Worm (Caenorhabditis elegans) whole organism, L2 larva: Measurements from ENCODE around the gene clx-1.

ENCODE experiments used
- nhr-25 ChIP-seq: fragments of 150-350 bp; sonication (generic microtip); optimal IDR thresholded peaks from 3 replicates; lab custom pipeline; 2014; ENCODE audit warnings: missing biosample characterization, missing genetic modification characterization
- nhr-6 ChIP-seq: fragments of 150-350 bp; optimal IDR thresholded peaks from 2 replicates; lab custom pipeline; 2014; ENCODE audit warnings: missing biosample characterization, missing genetic modification characterization
- snpc-4 ChIP-seq: fragments of 150-350 bp; optimal IDR thresholded peaks from 2 replicates; lab custom pipeline; 2014; ENCODE audit warnings: missing biosample characterization, missing genetic modification characterization
- unc-39 ChIP-seq: fragments of 150-350 bp; optimal IDR thresholded peaks from 2 replicates; lab custom pipeline; 2014; ENCODE audit warnings: missing biosample characterization, missing genetic modification characterization

- TF ChIP-seq snpc-4 (tag; lab: Kevin White, UChicago) (no peak), nhr-6 (tag; lab: Kevin White, UChicago) (no peak), nhr-25 (tag; lab: Kevin White, UChicago) (no peak), unc-39 (tag; lab: Kevin White, UChicago) (no peak)
Measured at ce11 chrIV:7763748-7764147, 29.3 kb downstream of the clx-1 start, which contains the start of the genes C46A5.6 and C46A5.1.
